Worm (Caenorhabditis elegans) whole organism, L3 larva: ENCODE measurements around the gene trx-3.

Source experiments
- aly-2 ChIP-seq: fragments of 150-350 bp; optimal IDR thresholded peaks from 2 replicates; lab custom pipeline; 2014; ENCODE audit warnings: missing biosample characterization, missing genetic modification characterization
- ceh-28 ChIP-seq: fragments of 150-350 bp; optimal IDR thresholded peaks from 2 replicates; lab custom pipeline; 2014; ENCODE audit warnings: missing biosample characterization, missing genetic modification reagents, missing genetic modification characterization
- egl-27 ChIP-seq: sonication (generic microtip); optimal IDR thresholded peaks from 4 replicates; lab custom pipeline; 2017; ENCODE audit warnings: missing biosample characterization, missing genetic modification reagents, missing genetic modification characterization
- fkh-10 ChIP-seq: sonication (generic microtip); optimal IDR thresholded peaks from 2 replicates; lab custom pipeline; 2017; ENCODE audit warnings: missing biosample characterization, missing genetic modification reagents, missing genetic modification characterization
- lin-39 ChIP-seq: fragments of 150-350 bp; optimal IDR thresholded peaks from 2 replicates; lab custom pipeline; 2018; ENCODE audit warnings: missing biosample characterization, missing genetic modification reagents, missing genetic modification characterization
- nfya-1 ChIP-seq: sonication (generic microtip); optimal IDR thresholded peaks from 2 replicates; lab custom pipeline; 2017; ENCODE audit warnings: missing genetic modification characterization, mild to moderate bottlenecking, missing compliant biosample characterization, antibody characterized with exemption, moderate library complexity; ENCODE audit not compliant: insufficient read depth
- nhr-11 ChIP-seq: fragments of 150-350 bp; optimal IDR thresholded peaks from 2 replicates; lab custom pipeline; 2014; ENCODE audit warnings: missing biosample characterization, missing genetic modification characterization
- nhr-12 ChIP-seq: fragments of 150-350 bp; optimal IDR thresholded peaks from 2 replicates; lab custom pipeline; 2014; ENCODE audit warnings: missing biosample characterization, missing genetic modification characterization
- nhr-237 ChIP-seq: fragments of 150-350 bp; optimal IDR thresholded peaks from 2 replicates; lab custom pipeline; 2014; ENCODE audit warnings: missing biosample characterization, missing genetic modification characterization
- nhr-43 ChIP-seq: sonication (generic microtip); optimal IDR thresholded peaks from 2 replicates; lab custom pipeline; 2016; ENCODE audit warnings: mild to moderate bottlenecking, missing genetic modification characterization, missing compliant biosample characterization; ENCODE audit not compliant: poor library complexity, severe bottlenecking
- skn-1 ChIP-seq: fragments of 150-350 bp; optimal IDR thresholded peaks from 2 replicates; lab custom pipeline; 2014; ENCODE audit warnings: missing biosample characterization, missing genetic modification characterization
- unc-62 ChIP-seq: fragments of 150-350 bp; sonication (generic microtip); optimal IDR thresholded peaks from 4 replicates; lab custom pipeline; 2014; ENCODE audit warnings: missing biosample characterization, missing genetic modification reagents, missing genetic modification characterization
- ztf-11 ChIP-seq: fragments of 150-350 bp; optimal IDR thresholded peaks from 2 replicates; lab custom pipeline; 2014; ENCODE audit warnings: missing biosample characterization, missing genetic modification characterization

DNA sequence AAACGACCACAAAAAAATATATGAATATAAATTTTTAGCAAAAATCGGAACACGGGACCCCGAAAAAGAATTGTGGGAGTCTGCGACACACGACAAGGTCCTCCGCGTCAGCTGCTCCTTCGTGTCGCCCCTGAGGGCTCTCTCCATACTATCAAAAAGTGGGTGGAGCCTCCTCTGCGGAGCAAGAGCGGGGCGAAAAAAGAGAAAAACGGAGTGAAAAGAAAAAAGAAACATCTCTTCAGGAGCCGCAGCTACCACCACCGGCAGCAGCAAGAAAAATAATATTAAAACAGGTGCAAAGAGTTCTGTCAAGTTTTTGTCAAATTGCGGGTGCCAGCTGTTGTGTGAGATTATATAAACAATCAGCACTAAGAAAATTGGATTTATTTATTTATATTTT is 19.8 kb downstream of the trx-3 start, which contains the start of gene gbb-2:
- TF ChIP-seq unc-62 (no peak), fkh-10 (GFP tag; lab: Kevin White, UChicago) (no peak), ceh-28 (tag; lab: Kevin White, UChicago) (no peak), nhr-237 (tag; lab: Kevin White, UChicago) (no peak), nhr-11 (no peak), nhr-12 (no peak), egl-27 (tag; lab: Kevin White, UChicago) (no peak), skn-1 (tag; lab: Kevin White, UChicago) (no peak), ztf-11 (tag; lab: Kevin White, UChicago) (no peak), lin-39 (tag; lab: Kevin White, UChicago) (peak; percentile 40), aly-2 (tag; lab: Kevin White, UChicago) (no peak), nhr-43 (no peak), nfya-1 (tag; lab: Kevin White, UChicago) (peak; percentile 38)
